Worm (Caenorhabditis elegans) whole organism, L1 larva: ENCODE results near the gene C36C5.14.

ENCODE experiments used
- C34B4.2 ChIP-seq: sonication (generic microtip); optimal IDR thresholded peaks from 2 replicates; lab custom pipeline; 2017; ENCODE audit warnings: mild to moderate bottlenecking, missing genetic modification characterization, missing compliant biosample characterization
- Y116A8C.19 ChIP-seq: sonication (generic microtip); optimal IDR thresholded peaks from 2 replicates; lab custom pipeline; 2016; ENCODE audit warnings: missing compliant biosample characterization, missing genetic modification characterization, borderline replicate concordance
- aha-1 ChIP-seq: fragments of 150-350 bp; optimal IDR thresholded peaks from 2 replicates; lab custom pipeline; 2014; ENCODE audit warnings: missing biosample characterization, missing genetic modification characterization
- alr-1 ChIP-seq: fragments of 200-800 bp; sonication (Bioruptor generic); optimal IDR thresholded peaks from 2 replicates; lab custom pipeline; 2018; ENCODE audit warnings: borderline replicate concordance, mild to moderate bottlenecking, missing genetic modification characterization, missing compliant biosample characterization
- aly-2 ChIP-seq: fragments of 150-350 bp; optimal IDR thresholded peaks from 2 replicates; lab custom pipeline; 2014; ENCODE audit warnings: missing biosample characterization, missing genetic modification characterization
- ama-1 ChIP-seq: fragments of 150-350 bp; optimal IDR thresholded peaks from 2 replicates; lab custom pipeline; 2014
- blmp-1 ChIP-seq: fragments of 150-350 bp; optimal IDR thresholded peaks from 2 replicates; lab custom pipeline; 2014; ENCODE audit warnings: missing biosample characterization, missing genetic modification characterization
- ceh-63 ChIP-seq: fragments of 200-800 bp; sonication (Bioruptor generic); optimal IDR thresholded peaks from 2 replicates; lab custom pipeline; 2018; ENCODE audit warnings: mild to moderate bottlenecking, missing genetic modification characterization, missing compliant biosample characterization
- ceh-8 ChIP-seq: fragments of 200-800 bp; sonication (Bioruptor generic); optimal IDR thresholded peaks from 2 replicates; lab custom pipeline; 2018; ENCODE audit warnings: mild to moderate bottlenecking, missing genetic modification characterization, moderate library complexity, missing compliant biosample characterization
- ceh-90 ChIP-seq: sonication (generic microtip); optimal IDR thresholded peaks from 2 replicates; lab custom pipeline; 2016; ENCODE audit warnings: missing genetic modification characterization, missing compliant biosample characterization
- dpl-1 ChIP-seq, 3 experiments: fragments of 150-350 bp in 2 of 3; sonication (generic microtip) in 1 of 3; optimal IDR thresholded peaks; 2 replicates each; lab custom pipeline; 2014 to 2017; ENCODE audit warnings: missing biosample characterization in 3 of 3, missing genetic modification characterization in 3 of 3, missing genetic modification reagents in 3 of 3
- egl-27 ChIP-seq, 2 experiments: fragments of 150-350 bp in 1 of 2; sonication (generic microtip); optimal IDR thresholded peaks; 3 replicates each; lab custom pipeline; 2017 to 2018; ENCODE audit warnings: missing biosample characterization in 2 of 2, missing genetic modification characterization in 2 of 2, missing genetic modification reagents in 2 of 2
- elt-2 ChIP-seq: sonication (generic microtip); optimal IDR thresholded peaks from 2 replicates; lab custom pipeline; 2016; ENCODE audit warnings: missing genetic modification characterization, mild to moderate bottlenecking, inconsistent platforms, missing compliant biosample characterization, missing genetic modification reagents
- elt-3 ChIP-seq, 6 experiments: fragments of 150-350 bp in 1 of 6; sonication (generic microtip); optimal IDR thresholded peaks; 2 replicates each; lab custom pipeline; 2017 to 2018; ENCODE audit warnings: missing biosample characterization in 6 of 6, missing genetic modification characterization in 6 of 6, inconsistent platforms in 1 of 6
- ets-5 ChIP-seq: fragments of 200-800 bp; sonication (Bioruptor generic); IDR thresholded peaks from 2 replicates; pipeline ENCODE4 v1.3.6; 2022; ENCODE audit warnings: missing genetic modification characterization, missing compliant biosample characterization
- fkh-10 ChIP-seq: sonication (generic microtip); optimal IDR thresholded peaks from 2 replicates; lab custom pipeline; 2017; ENCODE audit warnings: missing biosample characterization, missing genetic modification reagents, missing genetic modification characterization
- fkh-4 ChIP-seq: sonication (generic microtip); optimal IDR thresholded peaks from 2 replicates; lab custom pipeline; 2016; ENCODE audit warnings: missing compliant biosample characterization, missing genetic modification characterization, borderline replicate concordance
- fos-1 ChIP-seq: fragments of 150-350 bp; optimal IDR thresholded peaks from 2 replicates; lab custom pipeline; 2014; ENCODE audit warnings: missing biosample characterization, missing genetic modification characterization
- grh-1 ChIP-seq: fragments of 200-800 bp; sonication (Bioruptor generic); IDR thresholded peaks from 2 replicates; pipeline ENCODE4 v1.3.6; 2022; ENCODE audit warnings: missing genetic modification reagents, missing genetic modification characterization, missing compliant biosample characterization
- hlh-17 ChIP-seq: fragments of 200-800 bp; sonication (Bioruptor generic); optimal IDR thresholded peaks from 2 replicates; lab custom pipeline; 2018; ENCODE audit warnings: missing genetic modification characterization, mild to moderate bottlenecking, missing compliant biosample characterization, moderate library complexity, borderline replicate concordance
- irx-1 ChIP-seq: sonication (generic microtip); optimal IDR thresholded peaks from 2 replicates; lab custom pipeline; 2016; ENCODE audit warnings: missing genetic modification characterization, missing compliant biosample characterization
- jun-1 ChIP-seq: fragments of 150-350 bp; optimal IDR thresholded peaks from 2 replicates; lab custom pipeline; 2014; ENCODE audit warnings: missing biosample characterization, missing genetic modification reagents, missing genetic modification characterization
- lin-39 ChIP-seq: fragments of 150-350 bp; optimal IDR thresholded peaks from 2 replicates; lab custom pipeline; 2014; ENCODE audit warnings: missing biosample characterization, missing genetic modification reagents, missing genetic modification characterization
- lsy-2 ChIP-seq, 2 experiments: fragments of 150-350 bp; optimal IDR thresholded peaks; 2 replicates each; lab custom pipeline; 2014; ENCODE audit warnings: missing biosample characterization in 2 of 2, missing genetic modification characterization in 2 of 2
- mdl-1 ChIP-seq, 2 experiments: fragments of 150-350 bp; optimal IDR thresholded peaks; 2 replicates each; lab custom pipeline; 2014 to 2017; ENCODE audit warnings: missing biosample characterization in 2 of 2, missing genetic modification characterization in 2 of 2, inconsistent platforms in 1 of 2
- mep-1 ChIP-seq: fragments of 150-350 bp; optimal IDR thresholded peaks from 2 replicates; lab custom pipeline; 2014; ENCODE audit warnings: missing biosample characterization, missing genetic modification characterization
- nhr-11 ChIP-seq: fragments of 150-350 bp; optimal IDR thresholded peaks from 2 replicates; lab custom pipeline; 2014; ENCODE audit warnings: missing biosample characterization, missing genetic modification characterization
- nhr-12 ChIP-seq: sonication (generic microtip); optimal IDR thresholded peaks from 2 replicates; lab custom pipeline; 2017; ENCODE audit warnings: missing biosample characterization, missing genetic modification characterization
- nhr-19 ChIP-seq: fragments of 200-800 bp; sonication (Bioruptor generic); conservative IDR thresholded peaks from 2 replicates; pipeline ENCODE4 v1.3.6; 2022; ENCODE audit warnings: missing genetic modification characterization, missing compliant biosample characterization
- nhr-237 ChIP-seq: fragments of 150-350 bp; optimal IDR thresholded peaks from 2 replicates; lab custom pipeline; 2014; ENCODE audit warnings: missing biosample characterization, missing genetic modification characterization
- nhr-47 ChIP-seq: sonication (generic microtip); optimal IDR thresholded peaks from 2 replicates; lab custom pipeline; 2016; ENCODE audit warnings: mild to moderate bottlenecking, missing genetic modification characterization, moderate library complexity, missing compliant biosample characterization
- nhr-71 ChIP-seq: sonication (generic microtip); optimal IDR thresholded peaks from 2 replicates; lab custom pipeline; 2016; ENCODE audit warnings: mild to moderate bottlenecking, missing genetic modification characterization, moderate library complexity, missing compliant biosample characterization
- nhr-77 ChIP-seq: fragments of 150-350 bp; optimal IDR thresholded peaks from 2 replicates; lab custom pipeline; 2014; ENCODE audit warnings: missing biosample characterization, missing genetic modification characterization
- nhr-84 ChIP-seq: sonication (generic microtip); optimal IDR thresholded peaks from 2 replicates; lab custom pipeline; 2017; ENCODE audit warnings: missing biosample characterization, missing genetic modification characterization
- nhr-85 ChIP-seq: sonication (generic microtip); peaks from one replicate; lab custom pipeline; 2016; ENCODE audit warnings: missing genetic modification characterization, inconsistent platforms, missing compliant biosample characterization
- pax-3 ChIP-seq: fragments of 200-800 bp; sonication (Bioruptor generic); optimal IDR thresholded peaks from 2 replicates; lab custom pipeline; 2018; ENCODE audit warnings: mild to moderate bottlenecking, missing genetic modification characterization, moderate library complexity, missing compliant biosample characterization
- pqm-1 ChIP-seq: sonication (generic microtip); optimal IDR thresholded peaks from 3 replicates; lab custom pipeline; 2017; ENCODE audit warnings: missing biosample characterization, missing genetic modification characterization
- rnt-1 ChIP-seq: sonication (generic microtip); optimal IDR thresholded peaks from 2 replicates; lab custom pipeline; 2016; ENCODE audit warnings: mild to moderate bottlenecking, missing genetic modification characterization, moderate library complexity, missing compliant biosample characterization
- sox-4 ChIP-seq: sonication (generic microtip); optimal IDR thresholded peaks from 2 replicates; lab custom pipeline; 2016; ENCODE audit warnings: missing genetic modification characterization, missing compliant biosample characterization
- sup-37 ChIP-seq: fragments of 200-800 bp; sonication (Bioruptor generic); optimal IDR thresholded peaks from 2 replicates; lab custom pipeline; 2018; ENCODE audit warnings: mild to moderate bottlenecking, missing genetic modification characterization, missing compliant biosample characterization
- tbx-2 ChIP-seq: sonication (generic microtip); optimal IDR thresholded peaks from 2 replicates; lab custom pipeline; 2016; ENCODE audit warnings: missing genetic modification characterization, missing compliant biosample characterization
- unc-30 ChIP-seq: sonication (generic microtip); optimal IDR thresholded peaks from 2 replicates; lab custom pipeline; 2017; ENCODE audit warnings: missing biosample characterization, missing genetic modification characterization
- unc-62 ChIP-seq: fragments of 150-350 bp; optimal IDR thresholded peaks from 2 replicates; lab custom pipeline; 2014; ENCODE audit warnings: missing biosample characterization, missing genetic modification reagents, missing genetic modification characterization
- unc-98 ChIP-seq: fragments of 200-800 bp; sonication (Bioruptor generic); IDR thresholded peaks from 2 replicates; pipeline ENCODE4 v1.3.6; 2022; ENCODE audit warnings: missing genetic modification characterization, missing compliant biosample characterization
- zag-1 ChIP-seq: fragments of 150-350 bp; optimal IDR thresholded peaks from 2 replicates; lab custom pipeline; 2014; ENCODE audit warnings: missing biosample characterization, missing genetic modification characterization
- ztf-4 ChIP-seq: fragments of 150-350 bp; optimal IDR thresholded peaks from 2 replicates; lab custom pipeline; 2014; ENCODE audit warnings: missing biosample characterization, missing genetic modification characterization

Gene C36C5.14

DNA sequence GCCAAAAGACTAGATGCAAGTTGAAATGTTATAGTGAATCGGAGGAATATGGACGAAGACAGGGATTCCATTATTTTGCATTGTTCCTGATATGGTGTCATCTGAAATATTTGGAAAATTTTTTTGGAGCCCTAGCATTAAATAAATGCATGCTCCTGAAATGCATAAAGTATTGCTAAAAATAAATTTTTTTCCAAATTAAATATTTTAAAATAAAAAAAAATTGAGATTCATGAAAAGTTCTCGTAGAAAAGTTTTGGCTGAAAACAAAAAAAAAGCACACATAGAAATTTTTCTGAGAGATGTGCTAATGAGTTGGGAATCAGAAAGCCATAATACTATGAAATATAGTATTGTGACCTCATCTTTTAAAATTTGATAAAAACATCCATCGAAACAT, 10.3 kb downstream of the C36C5.14 start, which contains the start of gene srab-7:
Gene srab-7 (minus strand): TSS at position 101 of the 400 bp plus-strand sequence.
- no peak for TF ChIP-seq blmp-1 (tag; lab: Kevin White, UChicago)
- no peak for TF ChIP-seq hlh-17 (GFP tag; lab: Kevin White, UChicago)
- no peak for TF ChIP-seq ets-5 (GFP tag; lab: Robert Waterston, UW)
- no peak for TF ChIP-seq lin-39 (tag; lab: Kevin White, UChicago)
- TF ChIP-seq aha-1, result no peak
- no peak for TF ChIP-seq elt-3 (tag; optimal IDR thresholded peaks at IDR 0.05; lab: Kevin White, UChicago)
- no peak for TF ChIP-seq rnt-1 (tag; lab: Kevin White, UChicago)
- TF ChIP-seq nhr-12, result no peak
- no peak for TF ChIP-seq pax-3 (tag; lab: Kevin White, UChicago)
- TF ChIP-seq jun-1, result no peak
- no peak for TF ChIP-seq mep-1 (tag; lab: Kevin White, UChicago)
- TF ChIP-seq nhr-11 (tag; lab: Kevin White, UChicago), result no peak
- TF ChIP-seq dpl-1 (GFP tag; optimal IDR thresholded peaks at IDR 0.05; lab: Kevin White, UChicago), result no peak
- TF ChIP-seq, all 84 proteins: peak for 0

- TF ChIP-seq nhr-84 (no peak), ceh-63 (no peak), sup-37 (GFP tag; lab: Kevin White, UChicago) (no peak), ztf-4 (no peak), ceh-90 (tag; lab: Kevin White, UChicago) (no peak), unc-62 (no peak), pqm-1 (tag; lab: Kevin White, UChicago) (no peak), fkh-4 (no peak), Y116A8C.19 (tag; lab: Kevin White, UChicago) (no peak), tbx-2 (no peak), pax-3 (tag; lab: Kevin White, UChicago) (no peak), nhr-77 (tag; lab: Kevin White, UChicago) (no peak)
Observed at ce11 chrV:3151862-3152261, 13.5 kb downstream of the C36C5.14 start, which contains the start of gene srab-6. Gene srab-6 (minus strand): TSS chrV:3151962.

DNA sequence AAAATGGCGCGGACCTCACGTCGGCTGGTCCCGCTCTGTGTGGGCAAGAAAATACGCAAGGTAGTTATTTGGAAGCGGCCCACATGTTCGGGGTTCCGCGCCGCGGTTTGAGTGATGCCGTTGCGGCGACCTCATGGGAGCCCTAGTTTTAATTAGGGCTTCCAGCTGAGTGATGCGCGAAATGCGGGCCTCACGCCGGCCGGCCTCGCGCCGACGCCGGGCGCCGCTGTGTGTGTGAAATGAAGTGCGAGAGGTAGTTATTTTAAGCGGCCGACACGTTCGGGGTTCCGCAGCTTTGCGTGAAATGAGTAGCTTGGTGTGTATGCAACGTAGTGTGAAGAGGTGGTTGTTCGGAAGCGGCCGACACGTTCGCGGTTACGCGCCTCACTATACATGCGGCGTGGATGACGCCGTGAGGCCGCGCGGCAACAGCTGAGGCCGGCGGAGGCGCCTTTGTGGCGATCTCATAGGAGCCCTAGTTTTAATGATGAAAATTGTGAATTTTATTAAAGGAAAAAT, 15.4 kb downstream of the C36C5.14 start:
- no peak for TF ChIP-seq nhr-47 (tag; lab: Kevin White, UChicago)
- TF ChIP-seq nhr-71 (tag; lab: Kevin White, UChicago), result no peak
- no peak for TF ChIP-seq fos-1
- TF ChIP-seq alr-1 (tag; lab: Kevin White, UChicago), result no peak
- TF ChIP-seq nhr-19 (GFP tag; lab: Robert Waterston, UW), result no peak
- no peak for TF ChIP-seq aly-2 (tag; lab: Kevin White, UChicago)
- TF ChIP-seq jun-1, result no peak
- TF ChIP-seq grh-1 (GFP tag; lab: Robert Waterston, UW), result no peak
- no peak for TF ChIP-seq ama-1 (lab: Kevin White, UChicago)
- no peak for TF ChIP-seq rnt-1 (tag; lab: Kevin White, UChicago)
- TF ChIP-seq unc-30 (tag; lab: Kevin White, UChicago), result no peak
- TF ChIP-seq Y116A8C.19 (tag; lab: Kevin White, UChicago), result no peak
- TF ChIP-seq, all 84 proteins: peak for 0

DNA sequence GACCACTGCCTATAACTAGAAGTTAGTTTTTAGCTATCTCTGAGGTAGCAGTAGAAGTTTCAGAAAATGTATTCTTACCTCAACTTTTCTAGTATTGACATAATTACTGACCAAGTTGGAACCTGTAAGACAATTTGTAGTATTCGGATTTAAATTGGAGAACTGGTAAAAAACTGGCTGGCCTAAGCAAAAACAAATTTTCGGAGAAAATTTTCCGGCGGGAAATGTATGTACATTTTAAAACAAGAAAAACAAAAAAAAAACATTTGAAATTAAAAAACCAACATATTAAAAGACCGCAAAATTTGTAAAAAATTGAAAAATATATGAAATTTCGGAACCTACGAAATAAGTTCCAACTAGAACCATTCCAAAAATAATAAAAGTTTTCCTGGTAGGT, 18.4 kb downstream of the C36C5.14 start, which contains the start of gene srab-11:
Gene srab-11 (minus strand): TSS at position 101 of the 400 bp plus-strand sequence.
- TF ChIP-seq jun-1 (no peak), irx-1 (tag; lab: Kevin White, UChicago) (no peak), nhr-237 (tag; lab: Kevin White, UChicago) (no peak), fkh-4 (no peak), nhr-11 (tag; lab: Kevin White, UChicago) (no peak), fkh-10 (no peak), elt-3 (tag; optimal IDR thresholded peaks at IDR 0.05; lab: Kevin White, UChicago) (no peak), egl-27 (tag; optimal IDR thresholded peaks at IDR 0.05; lab: Kevin White, UChicago) (no peak), blmp-1 (tag; lab: Kevin White, UChicago) (no peak), ceh-8 (no peak), lsy-2 (tag; optimal IDR thresholded peaks at IDR 0.05; lab: Kevin White, UChicago) (no peak), nhr-85 (tag; lab: Kevin White, UChicago) (no peak), C34B4.2 (no peak), zag-1 (tag; lab: Kevin White, UChicago) (no peak), sox-4 (tag; lab: Kevin White, UChicago) (no peak), mep-1 (tag; lab: Kevin White, UChicago) (no peak), unc-98 (GFP tag; lab: Robert Waterston, UW) (no peak), elt-2 (tag; lab: Kevin White, UChicago) (no peak), fos-1 (no peak), mdl-1 (tag; optimal IDR thresholded peaks at IDR 0.05; lab: Kevin White, UChicago) (no peak)
